Fruit fly (Drosophila melanogaster) whole organism, embryonic: ENCODE results near the gene Rpn1.

ENCODE experiments used
- BtbVII ChIP-seq: fragments of 200-800 bp; sonication (Bioruptor generic); optimal IDR thresholded peaks from 3 replicates; lab custom pipeline; 2017; ENCODE audit warnings: missing biosample characterization, mild to moderate bottlenecking, missing genetic modification characterization
- CG10979 ChIP-seq: fragments of 200-800 bp; sonication (Bioruptor generic); optimal IDR thresholded peaks from 2 replicates; lab custom pipeline; 2018; ENCODE audit warnings: missing biosample characterization, mild to moderate bottlenecking, missing genetic modification characterization, moderate library complexity
- CG14441 ChIP-seq: fragments of 200-800 bp; sonication (Bioruptor generic); IDR thresholded peaks from 2 replicates; pipeline ENCODE4 v1.3.6; 2022; ENCODE audit warnings: missing biosample characterization, missing genetic modification characterization
- CG15011 ChIP-seq: fragments of 200-800 bp; sonication (Bioruptor generic); optimal IDR thresholded peaks from 3 replicates; lab custom pipeline; 2018; ENCODE audit warnings: missing biosample characterization, mild to moderate bottlenecking, missing genetic modification characterization
- CG15269 ChIP-seq: fragments of 200-800 bp; sonication (Bioruptor generic); optimal IDR thresholded peaks from 2 replicates; lab custom pipeline; 2018; ENCODE audit warnings: missing biosample characterization, mild to moderate bottlenecking, missing genetic modification characterization, moderate library complexity
- CG15601 ChIP-seq: fragments of 200-800 bp; sonication (Bioruptor generic); optimal IDR thresholded peaks from 3 replicates; lab custom pipeline; 2019; ENCODE audit warnings: missing biosample characterization, mild to moderate bottlenecking, missing genetic modification characterization, moderate library complexity
- CG1602 ChIP-seq: fragments of 200-800 bp; sonication (Bioruptor generic); optimal IDR thresholded peaks from 3 replicates; lab custom pipeline; 2016; ENCODE audit warnings: missing biosample characterization, missing genetic modification characterization
- CG16813 ChIP-seq: fragments of 200-800 bp; sonication (Bioruptor generic); IDR thresholded peaks from 3 replicates; pipeline ENCODE4 v1.3.6; 2022; ENCODE audit warnings: missing biosample characterization, missing genetic modification characterization; ENCODE audit not compliant: partially characterized antibody
- CG17361 ChIP-seq: fragments of 200-800 bp; sonication (Bioruptor generic); IDR thresholded peaks from 3 replicates; pipeline ENCODE4 v1.3.6; 2022; ENCODE audit warnings: missing biosample characterization, missing genetic modification characterization
- CG1832 ChIP-seq: fragments of 200-800 bp; sonication (Bioruptor generic); optimal IDR thresholded peaks from 2 replicates; lab custom pipeline; 2017; ENCODE audit warnings: missing biosample characterization, mild to moderate bottlenecking, missing genetic modification characterization, inconsistent platforms
- CG30431 ChIP-seq: fragments of 200-800 bp; sonication (Bioruptor generic); optimal IDR thresholded peaks from 2 replicates; lab custom pipeline; 2017; ENCODE audit warnings: missing biosample characterization, missing genetic modification characterization
- CG3065 ChIP-seq: fragments of 200-800 bp; sonication (Bioruptor generic); optimal IDR thresholded peaks from 2 replicates; lab custom pipeline; 2016; ENCODE audit warnings: missing biosample characterization, missing genetic modification characterization
- CG6813 ChIP-seq: fragments of 200-800 bp; sonication (Bioruptor generic); optimal IDR thresholded peaks from 2 replicates; lab custom pipeline; 2017; ENCODE audit warnings: missing biosample characterization, missing genetic modification characterization, mild to moderate bottlenecking, moderate library complexity, missing genetic modification reagents
- Dek ChIP-seq: fragments of 200-800 bp; sonication (Bioruptor generic); optimal IDR thresholded peaks from 3 replicates; lab custom pipeline; 2019; ENCODE audit warnings: missing biosample characterization, mild to moderate bottlenecking, missing genetic modification characterization, moderate library complexity
- Ets97D ChIP-seq: fragments of 200-800 bp; sonication (Bioruptor generic); optimal IDR thresholded peaks from 3 replicates; lab custom pipeline; 2016; ENCODE audit warnings: missing biosample characterization, missing genetic modification characterization
- H2.0 ChIP-seq: fragments of 200-800 bp; sonication (Bioruptor generic); IDR thresholded peaks from 2 replicates; pipeline ENCODE4 v1.3.6; 2022; ENCODE audit warnings: missing biosample characterization, missing genetic modification characterization
- Hey ChIP-seq: fragments of 200-800 bp; sonication (Bioruptor generic); optimal IDR thresholded peaks from 3 replicates; lab custom pipeline; 2018; ENCODE audit warnings: missing biosample characterization, mild to moderate bottlenecking, missing genetic modification characterization
- Hr78 ChIP-seq, 2 experiments: fragments of 200-800 bp in 1 of 2; fragments of >200 bp in 1 of 2; sonication (Bioruptor generic) in 1 of 2; optimal IDR thresholded peaks; 2 replicates each; lab custom pipeline; 2017 to 2019; ENCODE audit warnings: missing biosample characterization in 2 of 2, missing genetic modification characterization in 2 of 2, mild to moderate bottlenecking in 1 of 2, moderate library complexity in 1 of 2
- Mad ChIP-seq: fragments of 200-800 bp; sonication (Bioruptor generic); optimal IDR thresholded peaks from 2 replicates; lab custom pipeline; 2016; ENCODE audit warnings: missing biosample characterization, missing genetic modification characterization
- Meics ChIP-seq: fragments of 200-800 bp; sonication (Bioruptor generic); optimal IDR thresholded peaks from 2 replicates; lab custom pipeline; 2017; ENCODE audit warnings: missing biosample characterization, mild to moderate bottlenecking, missing genetic modification characterization
- NfI ChIP-seq: fragments of 200-800 bp; sonication (Bioruptor generic); optimal IDR thresholded peaks from 3 replicates; lab custom pipeline; 2018; ENCODE audit warnings: missing biosample characterization, mild to moderate bottlenecking, missing genetic modification characterization, moderate library complexity
- Optix ChIP-seq: fragments of 200-800 bp; sonication (Bioruptor generic); IDR thresholded peaks from 3 replicates; pipeline ENCODE4 v1.3.6; 2022; ENCODE audit warnings: missing biosample characterization, missing genetic modification characterization
- Rfx ChIP-seq: fragments of 200-800 bp; sonication (Bioruptor generic); IDR thresholded peaks from 2 replicates; pipeline ENCODE4 v1.3.6; 2022; ENCODE audit warnings: missing biosample characterization, missing genetic modification characterization
- Sox102F ChIP-seq: fragments of 200-800 bp; sonication (Bioruptor generic); optimal IDR thresholded peaks from 2 replicates; lab custom pipeline; 2018; ENCODE audit warnings: missing biosample characterization, mild to moderate bottlenecking, missing genetic modification characterization, moderate library complexity
- YL-1 ChIP-seq: fragments of 200-800 bp; sonication (Bioruptor generic); optimal IDR thresholded peaks from 3 replicates; lab custom pipeline; 2017; ENCODE audit warnings: missing biosample characterization, mild to moderate bottlenecking, missing genetic modification characterization
- abd-A ChIP-seq: fragments of 200-800 bp; sonication (Bioruptor generic); optimal IDR thresholded peaks from 3 replicates; lab custom pipeline; 2019; ENCODE audit warnings: missing biosample characterization, mild to moderate bottlenecking, missing genetic modification characterization, moderate library complexity
- ac ChIP-seq: fragments of 200-800 bp; sonication (Bioruptor generic); optimal IDR thresholded peaks from 3 replicates; lab custom pipeline; 2017; ENCODE audit warnings: missing biosample characterization, mild to moderate bottlenecking, missing genetic modification characterization
- ap ChIP-seq: fragments of 200-800 bp; sonication (Bioruptor generic); IDR thresholded peaks from 2 replicates; pipeline ENCODE4 v1.3.6; 2022; ENCODE audit warnings: missing biosample characterization, missing genetic modification characterization
- ara ChIP-seq: fragments of 200-800 bp; sonication (Bioruptor generic); IDR thresholded peaks from 2 replicates; pipeline ENCODE4 v1.3.6; 2022; ENCODE audit warnings: missing biosample characterization, missing genetic modification characterization
- ato ChIP-seq: fragments of 200-800 bp; sonication (Bioruptor generic); IDR thresholded peaks from 2 replicates; pipeline ENCODE4 v1.3.6; 2022; ENCODE audit warnings: missing biosample characterization, missing genetic modification characterization; ENCODE audit not compliant: partially characterized antibody
- az2 ChIP-seq: fragments of 200-800 bp; sonication (Bioruptor generic); optimal IDR thresholded peaks from 3 replicates; lab custom pipeline; 2016; ENCODE audit warnings: missing biosample characterization, missing genetic modification characterization
- cato ChIP-seq: fragments of 200-800 bp; sonication (Bioruptor generic); optimal IDR thresholded peaks from 2 replicates; lab custom pipeline; 2016; ENCODE audit warnings: missing biosample characterization, missing genetic modification characterization, borderline replicate concordance
- danr ChIP-seq: fragments of 200-800 bp; sonication (Bioruptor generic); IDR thresholded peaks from 2 replicates; pipeline ENCODE4 v1.3.6; 2022; ENCODE audit warnings: missing biosample characterization, missing genetic modification characterization
- ewg ChIP-seq: fragments of 200-800 bp; sonication (Bioruptor generic); optimal IDR thresholded peaks from 3 replicates; lab custom pipeline; 2017; ENCODE audit warnings: mild to moderate bottlenecking, missing biosample characterization, missing genetic modification reagents, missing genetic modification characterization
- eyg ChIP-seq: fragments of 200-800 bp; sonication (Bioruptor generic); optimal IDR thresholded peaks from 3 replicates; lab custom pipeline; 2016; ENCODE audit warnings: missing biosample characterization, missing genetic modification characterization
- kay ChIP-seq: fragments of 200-800 bp; sonication (Bioruptor generic); optimal IDR thresholded peaks from 2 replicates; lab custom pipeline; 2016; ENCODE audit warnings: missing biosample characterization, missing genetic modification characterization
- mirr ChIP-seq: fragments of 200-800 bp; sonication (Bioruptor generic); optimal IDR thresholded peaks from 3 replicates; lab custom pipeline; 2018; ENCODE audit warnings: missing biosample characterization, mild to moderate bottlenecking, missing genetic modification characterization
- nmo ChIP-seq: fragments of 200-800 bp; sonication (Bioruptor generic); optimal IDR thresholded peaks from 2 replicates; lab custom pipeline; 2018; ENCODE audit warnings: missing biosample characterization, mild to moderate bottlenecking, missing genetic modification characterization, moderate library complexity
- pan ChIP-seq, 4 experiments: fragments of >200 bp in 3 of 4; fragments of 200-800 bp in 1 of 4; sonication (Bioruptor generic) in 1 of 4; optimal IDR thresholded peaks in 3 of 4; IDR thresholded peaks in 1 of 4; 2 replicates each; pipeline versions ENCODE4 v1.3.6 to Lab custom; 2017 to 2022; ENCODE audit warnings: missing biosample characterization in 2 of 4, missing genetic modification characterization in 2 of 4, mixed read lengths in 1 of 4
- pnt ChIP-seq: fragments of 200-800 bp; sonication (Bioruptor generic); optimal IDR thresholded peaks from 3 replicates; lab custom pipeline; 2016; ENCODE audit warnings: missing biosample characterization, missing genetic modification characterization
- scrt ChIP-seq: fragments of 200-800 bp; sonication (Bioruptor generic); optimal IDR thresholded peaks from 2 replicates; lab custom pipeline; 2018; ENCODE audit warnings: missing biosample characterization, mild to moderate bottlenecking, missing genetic modification characterization, moderate library complexity
- sima ChIP-seq: fragments of 200-800 bp; sonication (Bioruptor generic); optimal IDR thresholded peaks from 2 replicates; lab custom pipeline; 2016; ENCODE audit warnings: missing biosample characterization, missing genetic modification characterization
- sisA ChIP-seq: fragments of 200-800 bp; sonication (Bioruptor generic); IDR thresholded peaks from 2 replicates; pipeline ENCODE4 v1.3.6; 2022; ENCODE audit warnings: missing biosample characterization, missing genetic modification characterization
- tup ChIP-seq: fragments of 200-800 bp; sonication (Bioruptor generic); optimal IDR thresholded peaks from 2 replicates; lab custom pipeline; 2016; ENCODE audit warnings: missing biosample characterization, mild to moderate bottlenecking, missing genetic modification characterization, moderate library complexity
- twi ChIP-seq: fragments of 200-800 bp; optimal IDR thresholded peaks from 2 replicates; lab custom pipeline; 2019; ENCODE audit warnings: missing biosample characterization, mild to moderate bottlenecking, missing genetic modification characterization, moderate library complexity
- vvl ChIP-seq: fragments of 200-800 bp; sonication (Bioruptor generic); IDR thresholded peaks from 2 replicates; pipeline ENCODE4 v1.3.6; 2022; ENCODE audit warnings: missing biosample characterization, missing genetic modification characterization
- wdn ChIP-seq: fragments of 200-800 bp; sonication (Bioruptor generic); IDR thresholded peaks from 2 replicates; pipeline ENCODE4 v1.3.6; 2022; ENCODE audit warnings: missing biosample characterization, missing genetic modification characterization
- zf30C ChIP-seq: fragments of 200-800 bp; sonication (Bioruptor generic); optimal IDR thresholded peaks from 3 replicates; lab custom pipeline; 2018; ENCODE audit warnings: missing biosample characterization, mild to moderate bottlenecking, missing genetic modification characterization

Rpn1 gene

DNA sequence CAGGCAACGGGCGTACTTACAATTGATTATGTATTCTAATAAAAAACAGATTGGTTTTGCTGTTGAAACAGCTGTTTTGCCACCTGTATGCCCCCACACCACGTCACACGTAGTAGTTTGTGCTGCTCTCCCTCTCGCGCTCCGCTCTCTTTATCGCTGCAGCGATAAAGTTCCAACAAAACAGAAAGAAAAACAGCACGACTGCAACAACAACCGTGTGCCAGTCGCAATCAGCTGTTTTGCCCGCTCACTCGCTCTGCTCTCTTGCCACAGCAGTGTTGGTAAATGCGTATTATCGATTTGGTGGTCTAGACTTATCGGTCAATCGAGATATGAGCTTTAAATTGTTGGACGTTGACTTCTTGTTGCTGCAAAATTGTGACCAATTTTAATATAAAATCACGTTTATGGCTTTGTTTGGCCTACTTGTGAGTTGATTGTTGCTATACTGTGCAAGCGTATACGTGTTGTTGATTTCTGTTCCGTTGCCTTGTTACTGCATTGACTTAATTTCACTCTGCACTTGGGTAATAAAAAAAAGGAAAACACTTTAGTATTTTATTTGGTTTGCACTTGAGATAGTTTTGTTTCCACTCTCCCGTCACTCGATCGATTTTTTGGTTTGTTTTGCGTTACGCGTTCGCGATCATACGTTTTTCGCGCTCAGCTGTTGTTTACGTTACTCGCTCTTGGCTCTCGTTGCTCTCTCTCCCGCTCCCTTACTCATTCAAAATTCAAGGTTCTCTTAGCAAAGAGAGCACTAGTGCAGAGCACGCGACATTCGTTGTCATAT is 17.8 kb upstream of the Rpn1 start (continued):
- 0 out of 3 replicates have a peak, but pooled peaks have one; percentile 23 for TF ChIP-seq CG17361 (GFP tag; lab: Robert Waterston, UW)
- no peak for TF ChIP-seq Hr78 (GFP tag; optimal IDR thresholded peaks at IDR 0.05; lab: Kevin White, UChicago)
- peak; percentile 21 for TF ChIP-seq YL-1
- no peak for TF ChIP-seq NfI (GFP tag; lab: Kevin White, UChicago)
- TF ChIP-seq Dek (tag; lab: Kevin White, UChicago) = no peak
- no peak for TF ChIP-seq ewg (GFP tag; lab: Kevin White, UChicago)
- 0 out of 2 replicates have a peak, but pooled peaks have one; percentile 12 for TF ChIP-seq vvl
- TF ChIP-seq pan (optimal IDR thresholded peaks at IDR 0.05; lab: Kevin White, UChicago) = no peak
- TF ChIP-seq pan (GFP tag; optimal IDR thresholded peaks at IDR 0.05 in 1 of 2, IDR thresholded peaks at IDR 0.05 in 1 of 2) = no peak
- no peak for TF ChIP-seq CG15011
- TF ChIP-seq CG1832 (GFP tag; lab: Kevin White, UChicago) = no peak
- no peak for TF ChIP-seq abd-A (tag; lab: Kevin White, UChicago)
- TF ChIP-seq H2.0 = no peak
- TF ChIP-seq kay (GFP tag; lab: Kevin White, UChicago) = no peak
- no peak; the same call in 1 of the 2 replicates for TF ChIP-seq ara (GFP tag; lab: Robert Waterston, UW)
- no peak for TF ChIP-seq sima (GFP tag; lab: Kevin White, UChicago)
- no peak for TF ChIP-seq ap
- TF ChIP-seq twi (tag; lab: Kevin White, UChicago) = no peak
- no peak for TF ChIP-seq eyg (GFP tag; lab: Kevin White, UChicago)
- no peak for TF ChIP-seq Hey (tag; lab: Kevin White, UChicago)
- peak; percentile 10 for TF ChIP-seq az2 (GFP tag; lab: Kevin White, UChicago)
- TF ChIP-seq Optix (GFP tag; lab: Robert Waterston, UW) = no peak
- no peak for TF ChIP-seq CG3065 (GFP tag; lab: Kevin White, UChicago)
- no peak for TF ChIP-seq Sox102F
- no peak for TF ChIP-seq danr
- no peak for TF ChIP-seq Mad (GFP tag; lab: Kevin White, UChicago)
- TF ChIP-seq CG10979 = no peak
- TF ChIP-seq CG1602 = no peak
- TF ChIP-seq BtbVII (GFP tag; lab: Kevin White, UChicago) = peak; percentile 10
- TF ChIP-seq pnt (GFP tag; lab: Kevin White, UChicago) = peak; percentile 6
- TF ChIP-seq scrt (GFP tag; lab: Kevin White, UChicago) = no peak
- no peak for TF ChIP-seq CG6813 (GFP tag; lab: Kevin White, UChicago)
- TF ChIP-seq mirr (GFP tag; lab: Kevin White, UChicago) = peak; percentile 1
- TF ChIP-seq Rfx = no peak; the same call in 1 of the 2 replicates
- no peak for TF ChIP-seq tup (GFP tag; lab: Kevin White, UChicago)
- no peak for TF ChIP-seq CG15601 (tag; lab: Kevin White, UChicago)
- no peak for TF ChIP-seq ato (GFP tag; lab: Robert Waterston, UW)
- TF ChIP-seq sisA = no peak
- no peak for TF ChIP-seq CG15269 (tag; lab: Kevin White, UChicago)
- TF ChIP-seq Meics (GFP tag; lab: Kevin White, UChicago) = peak; percentile 5
- TF ChIP-seq Ets97D = peak; percentile 16
- TF ChIP-seq CG14441 (GFP tag; lab: Robert Waterston, UW) = no peak
- no peak for TF ChIP-seq CG16813 (GFP tag; lab: Robert Waterston, UW)
- TF ChIP-seq cato (GFP tag; lab: Kevin White, UChicago) = no peak
- TF ChIP-seq zf30C (GFP tag; lab: Kevin White, UChicago) = no peak
- no peak for TF ChIP-seq wdn (GFP tag; lab: Robert Waterston, UW)
- TF ChIP-seq nmo (GFP tag; lab: Kevin White, UChicago) = peak; percentile 28
- TF ChIP-seq CG30431 (GFP tag; lab: Kevin White, UChicago) = no peak
- no peak for TF ChIP-seq ac
